Fruit fly (Drosophila melanogaster) whole organism, embryonic: ENCODE data around the gene CG6015.
A peak's percentile ranks its signal among the peaks of the same experiment; 100 is the strongest.

Experiments used
- Adf1 ChIP-seq: fragments of 200-800 bp; sonication (Bioruptor generic); IDR thresholded peaks from 2 replicates; pipeline ENCODE4 v1.3.6; 2022; ENCODE audit warnings: missing biosample characterization, missing genetic modification characterization
- Bgb ChIP-seq: fragments of 200-800 bp; sonication (Bioruptor generic); IDR thresholded peaks from 2 replicates; pipeline ENCODE4 v1.3.6; 2022; ENCODE audit warnings: missing biosample characterization, missing genetic modification characterization; ENCODE audit not compliant: partially characterized antibody
- CG10565 ChIP-seq: fragments of 200-800 bp; sonication (Bioruptor generic); optimal IDR thresholded peaks from 3 replicates; lab custom pipeline; 2016; ENCODE audit warnings: missing biosample characterization, mild to moderate bottlenecking, missing genetic modification characterization
- CG11093 ChIP-seq: fragments of 200-800 bp; sonication (Bioruptor generic); IDR thresholded peaks from 3 replicates; pipeline ENCODE4 v1.3.6; 2022; ENCODE audit warnings: missing biosample characterization, missing genetic modification characterization
- CG11695 ChIP-seq: fragments of 200-800 bp; sonication (Bioruptor generic); IDR thresholded peaks from 3 replicates; pipeline ENCODE4 v1.3.6; 2022; ENCODE audit warnings: missing biosample characterization, missing genetic modification characterization
- CG12236 ChIP-seq: fragments of 200-800 bp; sonication (Bioruptor generic); optimal IDR thresholded peaks from 2 replicates; lab custom pipeline; 2016; ENCODE audit warnings: missing biosample characterization, missing genetic modification characterization
- CG12744 ChIP-seq: fragments of 200-800 bp; sonication (Bioruptor generic); optimal IDR thresholded peaks from 2 replicates; lab custom pipeline; 2016; ENCODE audit warnings: missing biosample characterization, missing genetic modification characterization
- CG13296 ChIP-seq: fragments of 200-800 bp; sonication (Bioruptor generic); optimal IDR thresholded peaks from 3 replicates; lab custom pipeline; 2018; ENCODE audit warnings: missing biosample characterization, mild to moderate bottlenecking, missing genetic modification characterization
- CG13775 ChIP-seq: fragments of 200-800 bp; sonication (Bioruptor generic); optimal IDR thresholded peaks from 3 replicates; lab custom pipeline; 2017; ENCODE audit warnings: missing biosample characterization, mild to moderate bottlenecking, missing genetic modification characterization
- CG14860 ChIP-seq: fragments of 200-800 bp; sonication (Bioruptor generic); IDR thresholded peaks from 3 replicates; pipeline ENCODE4 v1.3.6; 2022; ENCODE audit warnings: missing biosample characterization, missing genetic modification characterization; ENCODE audit not compliant: partially characterized antibody
- CG15073 ChIP-seq: fragments of 200-800 bp; sonication (Bioruptor generic); optimal IDR thresholded peaks from 2 replicates; lab custom pipeline; 2016; ENCODE audit warnings: missing biosample characterization, missing genetic modification characterization
- CG15601 ChIP-seq: fragments of 200-800 bp; sonication (Bioruptor generic); optimal IDR thresholded peaks from 3 replicates; lab custom pipeline; 2019; ENCODE audit warnings: missing biosample characterization, mild to moderate bottlenecking, missing genetic modification characterization, moderate library complexity
- CG16779 ChIP-seq: fragments of 200-800 bp; sonication (Bioruptor generic); IDR thresholded peaks from 2 replicates; pipeline ENCODE4 v1.3.6; 2022; ENCODE audit warnings: missing biosample characterization, missing genetic modification characterization
- CG16815 ChIP-seq: fragments of 200-800 bp; sonication (Bioruptor generic); optimal IDR thresholded peaks from 3 replicates; lab custom pipeline; 2017; ENCODE audit warnings: missing biosample characterization, mild to moderate bottlenecking, missing genetic modification characterization
- CG17186 ChIP-seq: fragments of 200-800 bp; sonication (Bioruptor generic); optimal IDR thresholded peaks from 3 replicates; lab custom pipeline; 2017; ENCODE audit warnings: missing biosample characterization, missing genetic modification reagents, missing genetic modification characterization
- CG17829 ChIP-seq: fragments of 200-800 bp; optimal IDR thresholded peaks from 2 replicates; lab custom pipeline; 2019; ENCODE audit warnings: missing biosample characterization, mild to moderate bottlenecking, missing genetic modification characterization, moderate library complexity
- CG1832 ChIP-seq: fragments of 200-800 bp; sonication (Bioruptor generic); optimal IDR thresholded peaks from 2 replicates; lab custom pipeline; 2017; ENCODE audit warnings: missing biosample characterization, mild to moderate bottlenecking, missing genetic modification characterization, inconsistent platforms
- CG18476 ChIP-seq: fragments of 200-800 bp; sonication (Bioruptor generic); optimal IDR thresholded peaks from 2 replicates; lab custom pipeline; 2016; ENCODE audit warnings: missing biosample characterization, mild to moderate bottlenecking, missing genetic modification characterization
- CG2116 ChIP-seq: fragments of 200-800 bp; sonication (Bioruptor generic); optimal IDR thresholded peaks from 3 replicates; lab custom pipeline; 2018; ENCODE audit warnings: missing biosample characterization, mild to moderate bottlenecking, missing genetic modification characterization
- CG2120 ChIP-seq: fragments of 200-800 bp; sonication (Bioruptor generic); optimal IDR thresholded peaks from 3 replicates; lab custom pipeline; 2016; ENCODE audit warnings: missing biosample characterization, missing genetic modification characterization
- CG2129 ChIP-seq: fragments of 200-800 bp; sonication (Bioruptor generic); IDR thresholded peaks from 2 replicates; pipeline ENCODE4 v1.3.6; 2022; ENCODE audit warnings: missing biosample characterization, missing genetic modification characterization; ENCODE audit not compliant: partially characterized antibody
- CG2199 ChIP-seq: fragments of 200-800 bp; sonication (Bioruptor generic); IDR thresholded peaks from 3 replicates; pipeline ENCODE4 v1.3.6; 2022; ENCODE audit warnings: missing biosample characterization, missing genetic modification characterization
- CG5180 ChIP-seq: fragments of 200-800 bp; sonication (Bioruptor generic); optimal IDR thresholded peaks from 3 replicates; lab custom pipeline; 2017; ENCODE audit warnings: missing biosample characterization, missing genetic modification characterization, mild to moderate bottlenecking, moderate library complexity, missing genetic modification reagents
- CG6683 ChIP-seq: fragments of 200-800 bp; sonication (Bioruptor generic); optimal IDR thresholded peaks from 2 replicates; lab custom pipeline; 2017; ENCODE audit warnings: missing biosample characterization, mild to moderate bottlenecking, missing genetic modification characterization, missing genetic modification reagents
- CG7372 ChIP-seq: fragments of 200-800 bp; sonication (Bioruptor generic); IDR thresholded peaks from 2 replicates; pipeline ENCODE4 v1.3.6; 2022; ENCODE audit warnings: missing biosample characterization, missing genetic modification characterization
- CG8765 ChIP-seq: fragments of 200-800 bp; sonication (Bioruptor generic); IDR thresholded peaks from 2 replicates; pipeline ENCODE4 v1.3.6; 2022; ENCODE audit warnings: missing biosample characterization, missing genetic modification characterization
- CG8924 ChIP-seq: fragments of 200-800 bp; optimal IDR thresholded peaks from 3 replicates; lab custom pipeline; 2019; ENCODE audit warnings: missing biosample characterization, mild to moderate bottlenecking, missing genetic modification characterization, moderate library complexity
- CG9215 ChIP-seq: fragments of 200-800 bp; sonication (Bioruptor generic); IDR thresholded peaks from 2 replicates; pipeline ENCODE4 v1.3.6; 2022; ENCODE audit warnings: missing biosample characterization, missing genetic modification characterization
- D ChIP-seq, 2 experiments: fragments of 200-800 bp in 1 of 2; fragments of >200 bp in 1 of 2; sonication (Bioruptor generic) in 1 of 2; optimal IDR thresholded peaks; 2 replicates in 1 of 2; 3 replicates in 1 of 2; lab custom pipeline; 2017; ENCODE audit warnings: mild to moderate bottlenecking in 1 of 2, missing biosample characterization in 1 of 2, missing genetic modification characterization in 1 of 2, missing genetic modification reagents in 1 of 2
- Dek ChIP-seq: fragments of 200-800 bp; sonication (Bioruptor generic); optimal IDR thresholded peaks from 3 replicates; lab custom pipeline; 2019; ENCODE audit warnings: missing biosample characterization, mild to moderate bottlenecking, missing genetic modification characterization, moderate library complexity
- Eip74EF ChIP-seq, 2 experiments: fragments of 200-800 bp in 1 of 2; fragments of >200 bp in 1 of 2; sonication (Bioruptor generic) in 1 of 2; optimal IDR thresholded peaks; 2 replicates each; lab custom pipeline; 2017 to 2019; ENCODE audit warnings: missing biosample characterization in 2 of 2, missing genetic modification characterization in 2 of 2, mild to moderate bottlenecking in 1 of 2, moderate library complexity in 1 of 2
- HLH3B ChIP-seq: fragments of 200-800 bp; sonication (Bioruptor generic); IDR thresholded peaks from 2 replicates; pipeline ENCODE4 v1.3.6; 2022; ENCODE audit warnings: missing biosample characterization, missing genetic modification characterization
- HLH4C ChIP-seq: fragments of 200-800 bp; sonication (Bioruptor generic); IDR thresholded peaks from 3 replicates; pipeline ENCODE4 v1.3.6; 2022; ENCODE audit warnings: missing biosample characterization, missing genetic modification characterization; ENCODE audit not compliant: partially characterized antibody
- Sry-δ ChIP-seq: fragments of 200-800 bp; sonication (Bioruptor generic); optimal IDR thresholded peaks from 2 replicates; lab custom pipeline; 2016; ENCODE audit warnings: missing biosample characterization, missing genetic modification characterization
- Taf1 ChIP-seq: fragments of 200-800 bp; sonication (Bioruptor generic); IDR thresholded peaks from 2 replicates; pipeline ENCODE4 v1.3.6; 2022; ENCODE audit warnings: missing biosample characterization, missing genetic modification characterization
- br ChIP-seq: fragments of >200 bp; optimal IDR thresholded peaks from 2 replicates; lab custom pipeline; 2017
- cas ChIP-seq: fragments of 200-800 bp; sonication (Bioruptor generic); IDR thresholded peaks from 2 replicates; pipeline ENCODE4 v1.3.6; 2022; ENCODE audit warnings: missing biosample characterization, missing genetic modification characterization
- crc ChIP-seq: fragments of 200-800 bp; sonication (Bioruptor generic); optimal IDR thresholded peaks from 2 replicates; lab custom pipeline; 2016; ENCODE audit warnings: missing biosample characterization, missing genetic modification characterization
- crol ChIP-seq: fragments of 200-800 bp; sonication (Bioruptor generic); IDR thresholded peaks from 2 replicates; pipeline ENCODE4 v1.3.6; 2022; ENCODE audit warnings: missing biosample characterization, missing genetic modification characterization
- danr ChIP-seq: fragments of 200-800 bp; sonication (Bioruptor generic); IDR thresholded peaks from 2 replicates; pipeline ENCODE4 v1.3.6; 2022; ENCODE audit warnings: missing biosample characterization, missing genetic modification characterization
- dimm ChIP-seq: fragments of 200-800 bp; sonication (Bioruptor generic); IDR thresholded peaks from 2 replicates; pipeline ENCODE4 v1.3.6; 2022; ENCODE audit warnings: missing biosample characterization, missing genetic modification characterization
- disco-r ChIP-seq: fragments of 200-800 bp; sonication (Bioruptor generic); optimal IDR thresholded peaks from 2 replicates; lab custom pipeline; 2016; ENCODE audit warnings: missing biosample characterization, missing genetic modification characterization
- fd102C ChIP-seq: fragments of 200-800 bp; sonication (Bioruptor generic); optimal IDR thresholded peaks from 2 replicates; lab custom pipeline; 2018; ENCODE audit warnings: missing biosample characterization, mild to moderate bottlenecking, missing genetic modification characterization, moderate library complexity
- fd64A ChIP-seq: fragments of 200-800 bp; sonication (Bioruptor generic); optimal IDR thresholded peaks from 3 replicates; lab custom pipeline; 2018; ENCODE audit warnings: missing biosample characterization, mild to moderate bottlenecking, missing genetic modification characterization
- gcm ChIP-seq: fragments of 200-800 bp; sonication (Bioruptor generic); optimal IDR thresholded peaks from 2 replicates; lab custom pipeline; 2019; ENCODE audit warnings: missing biosample characterization, mild to moderate bottlenecking, missing genetic modification characterization, moderate library complexity
- gfzf ChIP-seq: fragments of 200-800 bp; sonication (Bioruptor generic); optimal IDR thresholded peaks from 2 replicates; lab custom pipeline; 2016; ENCODE audit warnings: missing biosample characterization, mild to moderate bottlenecking, missing genetic modification characterization, moderate library complexity
- hth ChIP-seq: fragments of >200 bp; optimal IDR thresholded peaks from 2 replicates; lab custom pipeline; 2017; ENCODE audit warnings: inconsistent platforms
- p53 ChIP-seq: fragments of 200-800 bp; sonication (Bioruptor generic); optimal IDR thresholded peaks from 2 replicates; lab custom pipeline; 2016; ENCODE audit warnings: missing biosample characterization, missing genetic modification characterization
- pzg ChIP-seq: fragments of 200-800 bp; sonication (Bioruptor generic); optimal IDR thresholded peaks from 3 replicates; lab custom pipeline; 2018; ENCODE audit warnings: missing biosample characterization, mild to moderate bottlenecking, missing genetic modification characterization, moderate library complexity
- toy ChIP-seq: fragments of 200-800 bp; sonication (Bioruptor generic); IDR thresholded peaks from 2 replicates; pipeline ENCODE4 v1.3.6; 2022; ENCODE audit warnings: missing biosample characterization, missing genetic modification characterization
- vfl ChIP-seq: fragments of 200-800 bp; sonication (Bioruptor generic); optimal IDR thresholded peaks from 2 replicates; lab custom pipeline; 2016; ENCODE audit warnings: missing biosample characterization, missing genetic modification characterization
- vvl ChIP-seq: fragments of 200-800 bp; sonication (Bioruptor generic); IDR thresholded peaks from 2 replicates; pipeline ENCODE4 v1.3.6; 2022; ENCODE audit warnings: missing biosample characterization, missing genetic modification characterization

CG6015 gene

DNA sequence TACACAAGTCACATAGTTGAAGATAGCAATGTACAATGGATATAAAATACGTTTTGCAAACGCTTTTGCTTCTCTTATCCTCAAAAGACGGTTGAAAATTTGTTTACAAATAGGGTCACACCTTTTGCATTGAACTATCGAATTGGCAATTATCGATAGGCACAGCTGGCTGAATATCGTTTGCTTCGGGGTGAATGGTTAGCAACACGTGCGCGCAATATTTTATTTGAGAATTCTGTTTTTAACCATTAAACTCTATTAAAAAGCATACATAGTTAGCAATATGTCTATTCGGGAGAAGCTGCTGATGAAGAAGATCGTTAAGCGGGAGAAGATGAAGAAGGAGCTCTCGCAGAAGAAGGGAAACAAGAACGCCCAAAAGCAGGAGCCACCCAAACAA is 1.5 kb upstream of the CG6015 start (continued):
- TF ChIP-seq gfzf (GFP tag; lab: Kevin White, UChicago) (peak; percentile 66), toy (GFP tag; lab: Robert Waterston, UW) (no peak), CG8765 (GFP tag; lab: Robert Waterston, UW) (no peak), CG11093 (GFP tag; lab: Robert Waterston, UW) (no peak), CG2199 (GFP tag; lab: Robert Waterston, UW) (no peak), CG18476 (GFP tag; lab: Kevin White, UChicago) (no peak), HLH4C (peak; percentile 78), pzg (GFP tag; lab: Kevin White, UChicago) (peak; percentile 60), CG14860 (GFP tag; lab: Robert Waterston, UW) (peak; percentile 57), vfl (no peak), crol (GFP tag; lab: Robert Waterston, UW) (no peak), CG13775 (GFP tag; lab: Kevin White, UChicago) (no peak), Dek (tag; lab: Kevin White, UChicago) (no peak), CG16815 (no peak), CG12744 (GFP tag; lab: Kevin White, UChicago) (no peak), fd64A (GFP tag; lab: Kevin White, UChicago) (no peak), CG2129 (GFP tag; lab: Robert Waterston, UW) (peak; percentile 43; the same call in 1 of the 2 replicates), gcm (GFP tag; lab: Kevin White, UChicago) (no peak), vvl (GFP tag; lab: Robert Waterston, UW) (no peak), Eip74EF (GFP tag; optimal IDR thresholded peaks at IDR 0.05; lab: Kevin White, UChicago) (no peak), CG9215 (GFP tag; lab: Robert Waterston, UW) (no peak), CG7372 (GFP tag; lab: Robert Waterston, UW) (no peak), fd102C (GFP tag; lab: Kevin White, UChicago) (no peak), hth (lab: Kevin White, UChicago) (no peak), CG12236 (GFP tag; lab: Kevin White, UChicago) (no peak), dimm (no peak), crc (no peak), CG10565 (GFP tag; lab: Kevin White, UChicago) (no peak), p53 (GFP tag; lab: Kevin White, UChicago) (no peak), CG2120 (no peak), CG13296 (GFP tag; lab: Kevin White, UChicago) (no peak), CG11695 (GFP tag; lab: Robert Waterston, UW) (no peak), CG6683 (GFP tag; lab: Kevin White, UChicago) (no peak), D (optimal IDR thresholded peaks at IDR 0.05; lab: Kevin White, UChicago) (no peak), D (GFP tag; optimal IDR thresholded peaks at IDR 0.05; lab: Kevin White, UChicago) (no peak), CG15601 (tag; lab: Kevin White, UChicago) (no peak), danr (GFP tag; lab: Robert Waterston, UW) (no peak), CG5180 (no peak), CG1832 (GFP tag; lab: Kevin White, UChicago) (no peak), Sry-δ (GFP tag; lab: Kevin White, UChicago) (peak; percentile 69), CG16779 (GFP tag; lab: Robert Waterston, UW) (no peak), Adf1 (no peak), disco-r (no peak), CG15073 (GFP tag; lab: Kevin White, UChicago) (no peak), cas (no peak), Taf1 (GFP tag; lab: Robert Waterston, UW) (no peak), br (lab: Kevin White, UChicago) (no peak), CG2116 (GFP tag; lab: Kevin White, UChicago) (peak; percentile 82), CG8924 (tag; lab: Kevin White, UChicago) (no peak), CG17829 (peak; percentile 13), CG17186 (GFP tag; lab: Kevin White, UChicago) (peak; percentile 29), HLH3B (GFP tag; lab: Robert Waterston, UW) (no peak), Bgb (GFP tag; lab: Robert Waterston, UW) (peak; percentile 85)
